Worm (Caenorhabditis elegans) whole organism, L2 larva: ENCODE measurements around the gene F47C12.13.

Experiments used
- blmp-1 ChIP-seq: sonication (generic microtip); optimal IDR thresholded peaks from 2 replicates; lab custom pipeline; 2017; ENCODE audit warnings: missing genetic modification characterization, mild to moderate bottlenecking, missing compliant biosample characterization, antibody characterized with exemption, moderate library complexity; ENCODE audit not compliant: insufficient read depth
- egl-27 ChIP-seq: sonication (generic microtip); optimal IDR thresholded peaks from 3 replicates; lab custom pipeline; 2017; ENCODE audit warnings: missing biosample characterization, missing genetic modification reagents, missing genetic modification characterization
- mdl-1 ChIP-seq, 2 experiments: fragments of 150-350 bp in 1 of 2; sonication (generic microtip) in 1 of 2; optimal IDR thresholded peaks; 2 replicates each; lab custom pipeline; 2017; ENCODE audit warnings: missing biosample characterization in 2 of 2, missing genetic modification characterization in 2 of 2
- nhr-237 ChIP-seq: fragments of 150-350 bp; optimal IDR thresholded peaks from 2 replicates; lab custom pipeline; 2014; ENCODE audit warnings: missing biosample characterization, missing genetic modification characterization
- zag-1 ChIP-seq: fragments of 150-350 bp; optimal IDR thresholded peaks from 2 replicates; lab custom pipeline; 2014; ENCODE audit warnings: missing biosample characterization, missing genetic modification characterization

DNA sequence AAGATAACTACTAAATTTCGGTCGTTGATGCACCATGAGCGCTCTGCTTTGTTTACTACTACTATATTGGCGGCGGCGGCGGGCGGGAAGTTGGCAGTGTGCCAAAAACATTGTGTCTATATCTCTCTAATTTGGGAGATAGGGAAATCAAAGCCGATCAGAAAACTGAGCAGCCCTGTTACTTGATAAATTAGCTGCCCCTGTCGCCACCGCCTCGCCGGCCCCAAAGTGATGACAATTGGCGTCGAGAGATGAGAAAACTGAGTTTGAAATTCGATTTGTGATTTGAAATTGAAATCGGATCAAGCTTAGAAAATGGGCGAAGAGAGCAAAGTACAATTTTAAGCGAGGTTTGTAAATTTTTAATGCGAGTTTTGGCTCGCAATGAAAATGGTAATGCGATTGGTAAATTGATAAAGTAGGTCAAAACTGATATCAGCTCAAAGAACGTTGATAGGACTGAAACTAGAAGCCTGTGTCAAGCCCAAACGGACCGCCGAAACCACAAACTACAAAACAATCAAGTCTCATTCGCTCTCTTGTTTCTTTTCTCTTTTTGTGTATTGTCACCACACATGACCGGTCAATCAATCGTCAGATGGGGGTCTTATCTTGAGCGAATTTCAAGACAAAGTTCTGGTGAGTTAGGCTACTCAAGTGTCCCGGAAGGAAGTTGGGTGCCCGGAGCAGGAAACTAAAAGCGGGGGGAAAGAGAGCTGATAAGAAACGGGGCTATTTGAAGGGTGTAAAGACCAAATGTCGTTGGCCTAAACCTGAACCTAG, 33.1 kb upstream of the F47C12.13 start:
- TF ChIP-seq blmp-1, result no peak
- no peak for TF ChIP-seq nhr-237 (tag; lab: Kevin White, UChicago)
- no peak for TF ChIP-seq zag-1
- no peak for TF ChIP-seq mdl-1 (tag; optimal IDR thresholded peaks at IDR 0.05; lab: Kevin White, UChicago)
- TF ChIP-seq egl-27, result no peak
